Worm (Caenorhabditis elegans): ENCODE data around the gene pals-20.

The pals-20 gene

DNA sequence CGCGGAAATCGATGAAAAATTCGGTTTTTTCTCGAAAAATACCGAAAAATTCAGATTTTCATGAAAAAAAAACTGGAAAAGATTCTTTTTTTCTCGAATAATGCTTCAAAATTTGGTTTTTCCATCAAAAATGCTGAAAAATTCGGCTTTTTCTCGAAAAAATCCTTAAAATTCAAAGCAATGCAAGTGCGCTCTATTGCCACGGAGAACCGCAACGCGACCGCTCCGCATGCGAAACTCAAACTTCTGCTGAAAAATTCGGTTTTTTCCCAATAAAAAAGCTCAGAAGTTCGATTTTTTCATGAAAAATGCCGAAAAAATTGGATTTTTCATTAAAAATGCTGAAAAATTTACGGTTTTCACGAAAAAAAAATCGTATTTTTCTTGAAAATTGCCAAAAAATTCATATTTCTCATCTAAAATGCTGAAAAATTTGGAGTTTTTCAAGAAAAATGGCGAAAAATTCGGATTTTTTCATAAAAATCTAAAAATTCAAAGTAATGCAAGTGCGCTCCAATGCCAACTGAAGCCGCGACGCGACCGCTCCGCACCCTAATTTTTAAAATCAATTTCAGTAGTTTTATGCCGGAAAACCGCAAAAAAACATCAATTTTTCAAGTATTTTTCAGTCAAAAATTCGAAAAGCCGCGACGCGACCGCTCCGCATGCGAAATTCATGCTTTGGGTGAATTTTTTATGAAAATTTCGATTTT, 25.2 kb upstream of the pals-20 start:
- TF ChIP-seq scrt-1 (GFP tag; IDR thresholded peaks at IDR 0.05), result no peak
- no peak for TF ChIP-seq pes-1 (GFP tag; IDR thresholded peaks at IDR 0.05)
- no peak for TF ChIP-seq flt-1 (GFP tag; IDR thresholded peaks at IDR 0.05)
- TF ChIP-seq tbx-37 (GFP tag; conservative IDR thresholded peaks at IDR 0.05), result no peak
- no peak for TF ChIP-seq hmbx-1 (tag; optimal IDR thresholded peaks at IDR 0.05)
- no peak for TF ChIP-seq ceh-36 (tag; optimal IDR thresholded peaks at IDR 0.05)
- no peak for TF ChIP-seq ama-1 (optimal IDR thresholded peaks at IDR 0.05)
- no peak for TF ChIP-seq B0310.2 (tag; optimal IDR thresholded peaks at IDR 0.05)

DNA sequence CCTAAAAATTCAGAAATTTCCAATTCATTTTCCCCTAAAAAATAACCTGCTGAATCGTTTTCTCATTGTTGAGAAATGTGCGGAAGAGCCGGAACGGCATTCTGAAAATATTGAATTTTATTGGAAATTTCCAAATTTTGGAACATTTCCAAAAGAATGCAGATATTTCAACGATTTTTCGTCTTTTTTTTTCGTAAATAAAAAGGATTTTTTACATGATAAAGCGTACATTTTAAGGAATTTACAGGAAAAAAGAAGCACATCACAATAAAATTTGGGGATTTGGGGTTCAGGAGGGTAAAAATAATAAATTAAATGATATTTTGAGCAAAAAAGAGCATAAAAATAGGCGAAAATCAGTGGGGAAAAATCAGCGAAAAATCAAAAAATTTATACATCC, 21.0 kb upstream of the pals-20 start, which contains the start of gene Y82E9BR.22:
Y82E9BR.22 (minus strand) TSS at position 101 of the 400 bp plus-strand sequence.
- no peak for TF ChIP-seq ceh-36 (tag; optimal IDR thresholded peaks at IDR 0.05)
- TF ChIP-seq tra-4 (tag; optimal IDR thresholded peaks at IDR 0.05), result no peak

DNA sequence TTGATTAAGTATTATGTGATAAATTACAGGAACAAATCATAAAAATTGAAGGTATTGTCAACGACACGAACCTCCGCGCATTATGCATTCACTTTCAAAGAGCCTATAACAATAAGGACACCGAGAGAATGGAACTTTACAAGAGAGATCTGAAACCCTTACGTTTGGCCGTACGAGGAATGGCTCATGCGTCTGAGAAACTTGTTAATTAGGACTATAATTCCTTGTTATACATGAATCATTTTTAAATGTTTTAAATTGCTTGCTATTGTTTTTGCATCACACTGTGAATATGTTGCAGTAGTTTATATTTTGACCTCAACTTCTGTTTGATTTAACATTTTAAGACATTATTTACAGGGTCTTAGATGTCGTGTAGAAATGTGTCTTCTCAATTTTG, 15.0 kb upstream of the pals-20 start, which contains the start of gene pals-18:
pals-18 (plus strand) TSS at position 301 of the 400 bp plus-strand sequence.
- TF ChIP-seq tra-4 (tag; optimal IDR thresholded peaks at IDR 0.05), result no peak

DNA sequence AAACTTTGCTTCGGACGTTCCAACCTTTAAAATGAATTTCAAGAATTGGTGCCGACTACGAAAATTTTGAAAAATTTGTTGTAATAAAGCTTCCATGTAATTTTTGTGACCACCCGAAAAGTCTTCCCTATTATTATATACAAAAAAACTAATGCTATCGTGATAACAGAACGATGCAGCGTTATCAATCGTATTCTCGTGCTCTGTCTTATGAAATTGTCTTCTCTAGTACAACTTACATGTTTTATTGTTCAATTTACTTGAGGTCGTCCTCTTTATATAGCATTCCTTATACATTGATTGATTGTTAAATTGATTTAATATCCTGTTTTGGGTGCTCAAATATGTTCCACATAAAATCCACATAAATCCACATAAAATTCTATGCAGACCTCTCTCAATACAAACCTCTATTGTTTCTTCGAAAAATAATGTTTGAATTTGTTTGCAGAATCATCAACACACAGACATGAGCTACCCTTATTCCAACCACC, 13.4 kb upstream of the pals-20 start, which contains the start of gene pals-19:
pals-19 (plus strand) TSS at position 444 of the 494 bp plus-strand sequence.
- TF ChIP-seq hnd-1 (tag; optimal IDR thresholded peaks at IDR 0.05) (no peak), ama-1 (optimal IDR thresholded peaks at IDR 0.05) (no peak), hmbx-1 (tag; optimal IDR thresholded peaks at IDR 0.05) (no peak), tbx-11 (GFP tag; IDR thresholded peaks at IDR 0.05) (no peak), ets-7 (tag; optimal IDR thresholded peaks at IDR 0.05) (no peak), ceh-13 (GFP tag; optimal IDR thresholded peaks at IDR 0.05) (no peak), flt-1 (GFP tag; IDR thresholded peaks at IDR 0.05) (no peak), hmg-4 (GFP tag; optimal IDR thresholded peaks at IDR 0.05) (no peak), B0310.2 (tag; optimal IDR thresholded peaks at IDR 0.05) (no peak), scrt-1 (GFP tag; IDR thresholded peaks at IDR 0.05) (no peak), tbx-37 (GFP tag; conservative IDR thresholded peaks at IDR 0.05) (no peak), aly-1 (tag; optimal IDR thresholded peaks at IDR 0.05) (no peak), pes-1 (GFP tag; IDR thresholded peaks at IDR 0.05) (no peak), ceh-36 (tag; optimal IDR thresholded peaks at IDR 0.05) (no peak)

DNA sequence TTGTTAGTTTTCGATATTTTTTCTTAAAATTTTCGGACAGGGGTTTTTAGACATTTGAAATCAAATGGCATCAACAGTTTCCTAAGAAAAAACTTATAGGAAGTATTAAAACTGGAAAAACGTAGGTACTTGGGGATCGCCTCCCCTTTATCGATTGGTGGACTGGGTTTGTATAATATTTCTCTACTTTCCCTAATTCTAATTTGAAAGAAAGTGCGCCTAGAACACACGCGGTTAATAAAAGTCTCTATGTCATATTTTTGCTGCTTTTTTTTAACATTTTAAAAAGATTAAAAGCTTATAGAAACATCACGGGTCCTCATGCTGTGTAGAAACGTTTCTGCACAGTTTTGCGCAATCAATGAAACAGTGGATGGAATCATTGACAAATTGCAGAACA, 11.5 kb upstream of the pals-20 start, which contains the start of gene pals-16:
pals-16 (plus strand) TSS at position 301 of the 400 bp plus-strand sequence.
- TF ChIP-seq flt-1 (GFP tag; IDR thresholded peaks at IDR 0.05), result no peak
- TF ChIP-seq ama-1 (optimal IDR thresholded peaks at IDR 0.05), result no peak
- no peak for TF ChIP-seq pes-1 (GFP tag; IDR thresholded peaks at IDR 0.05)
- no peak for TF ChIP-seq scrt-1 (GFP tag; IDR thresholded peaks at IDR 0.05)
- no peak for TF ChIP-seq sea-1 (GFP tag; conservative IDR thresholded peaks at IDR 0.05)
- TF ChIP-seq tbx-37 (GFP tag; conservative IDR thresholded peaks at IDR 0.05), result no peak
- no peak for TF ChIP-seq tbx-11 (GFP tag; IDR thresholded peaks at IDR 0.05)
- TF ChIP-seq ceh-36 (tag; optimal IDR thresholded peaks at IDR 0.05), result no peak
- TF ChIP-seq tra-4 (tag; optimal IDR thresholded peaks at IDR 0.05), result no peak
- TF ChIP-seq F13C5.2 (tag; optimal IDR thresholded peaks at IDR 0.05), result no peak
- TF ChIP-seq ceh-13 (GFP tag; optimal IDR thresholded peaks at IDR 0.05), result no peak

DNA sequence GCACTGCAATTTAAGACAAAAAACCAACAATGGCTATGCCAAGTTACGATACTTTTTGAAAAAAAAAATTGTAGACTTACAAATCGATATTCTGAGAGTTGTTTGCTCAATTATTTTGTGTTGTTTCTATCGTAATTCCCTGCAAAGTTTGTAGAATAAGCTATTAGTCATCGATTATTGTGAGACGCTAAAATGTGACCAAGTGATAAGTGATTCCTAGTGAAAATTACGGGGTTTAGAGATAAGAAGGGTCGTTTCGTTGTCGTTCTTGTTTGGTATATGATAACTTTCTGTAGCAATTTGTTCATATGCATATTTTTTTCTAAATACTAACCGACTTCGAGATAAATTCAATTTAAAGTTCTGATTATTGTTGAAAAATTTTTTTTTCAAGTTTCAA, 10.1 kb upstream of the pals-20 start:
- TF ChIP-seq hmbx-1 (tag; optimal IDR thresholded peaks at IDR 0.05) (no peak), scrt-1 (GFP tag; IDR thresholded peaks at IDR 0.05) (no peak), ceh-36 (tag; optimal IDR thresholded peaks at IDR 0.05) (no peak), ama-1 (optimal IDR thresholded peaks at IDR 0.05) (no peak), tbx-11 (GFP tag; IDR thresholded peaks at IDR 0.05) (no peak), flt-1 (GFP tag; IDR thresholded peaks at IDR 0.05) (no peak), tra-4 (tag; optimal IDR thresholded peaks at IDR 0.05) (no peak), ets-7 (tag; optimal IDR thresholded peaks at IDR 0.05) (no peak), hnd-1 (tag; optimal IDR thresholded peaks at IDR 0.05) (no peak), tbx-37 (GFP tag; conservative IDR thresholded peaks at IDR 0.05) (no peak), F13C5.2 (tag; optimal IDR thresholded peaks at IDR 0.05) (no peak)

DNA sequence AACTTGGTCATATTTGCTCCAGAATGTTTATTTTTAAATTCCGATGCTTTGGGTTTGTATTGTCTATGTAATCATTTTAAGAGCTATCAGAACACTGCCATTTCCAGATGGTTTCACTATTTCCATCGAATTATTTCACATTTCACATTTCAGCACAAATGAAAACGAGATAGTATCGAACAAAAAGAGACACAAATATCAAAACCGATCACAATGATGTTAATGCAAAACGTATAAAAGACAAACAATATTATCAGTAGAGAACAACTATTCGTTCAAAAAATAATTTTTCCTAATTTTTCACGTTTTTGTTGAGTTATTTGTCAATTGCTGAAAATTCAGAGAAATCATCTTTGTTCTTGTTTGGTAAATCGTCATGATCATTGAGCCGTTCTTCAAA, 7.2 kb upstream of the pals-20 start:
- TF ChIP-seq tbx-37 (GFP tag; conservative IDR thresholded peaks at IDR 0.05) (no peak), tbx-11 (GFP tag; IDR thresholded peaks at IDR 0.05) (no peak), hnd-1 (tag; optimal IDR thresholded peaks at IDR 0.05) (no peak), flt-1 (GFP tag; IDR thresholded peaks at IDR 0.05) (no peak)

DNA sequence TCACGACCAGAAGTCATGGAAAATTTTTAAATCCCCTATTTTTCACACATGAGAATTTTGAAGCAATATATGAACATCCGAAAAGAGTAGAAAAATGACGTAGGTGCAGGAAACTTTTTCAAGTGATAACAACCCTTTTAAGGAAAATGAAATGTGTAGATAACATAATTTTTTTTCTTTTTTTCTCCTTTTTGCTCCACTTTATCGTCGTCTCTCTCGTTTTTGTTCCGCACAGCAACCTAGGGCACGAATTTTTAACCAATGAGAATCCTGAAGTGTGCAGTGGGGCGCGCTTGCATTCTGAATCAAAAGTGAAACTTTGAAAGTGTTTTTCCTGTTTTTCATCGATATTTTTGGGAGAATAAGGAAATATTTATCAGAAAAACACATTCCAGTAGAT, 4.6 kb upstream of the pals-20 start:
- TF ChIP-seq hmg-4 (GFP tag; optimal IDR thresholded peaks at IDR 0.05) (no peak), ets-7 (tag; optimal IDR thresholded peaks at IDR 0.05) (no peak), aly-1 (tag; optimal IDR thresholded peaks at IDR 0.05) (no peak), tbx-11 (GFP tag; IDR thresholded peaks at IDR 0.05) (no peak), scrt-1 (GFP tag; IDR thresholded peaks at IDR 0.05) (no peak), pes-1 (GFP tag; IDR thresholded peaks at IDR 0.05) (no peak), F13C5.2 (tag; optimal IDR thresholded peaks at IDR 0.05) (no peak), ceh-36 (tag; optimal IDR thresholded peaks at IDR 0.05) (no peak), flt-1 (GFP tag; IDR thresholded peaks at IDR 0.05) (no peak), tbx-37 (GFP tag; conservative IDR thresholded peaks at IDR 0.05) (no peak), hnd-1 (tag; optimal IDR thresholded peaks at IDR 0.05) (no peak), ceh-13 (GFP tag; optimal IDR thresholded peaks at IDR 0.05) (no peak), B0310.2 (tag; optimal IDR thresholded peaks at IDR 0.05) (no peak), tra-4 (tag; optimal IDR thresholded peaks at IDR 0.05) (no peak), sea-1 (GFP tag; conservative IDR thresholded peaks at IDR 0.05) (no peak), hmbx-1 (tag; optimal IDR thresholded peaks at IDR 0.05) (no peak)
